Worm (Caenorhabditis elegans) whole organism, L2 larva: ENCODE results near the gene F56C3.10.

ENCODE experiments used
- C34F6.9 ChIP-seq: fragments of 150-350 bp; optimal IDR thresholded peaks from 2 replicates; lab custom pipeline; 2014; ENCODE audit warnings: missing biosample characterization, missing genetic modification characterization
- F13H6.1 ChIP-seq: sonication (generic microtip); optimal IDR thresholded peaks from 2 replicates; lab custom pipeline; 2016; ENCODE audit warnings: missing genetic modification characterization, missing compliant biosample characterization
- R02D3.7 ChIP-seq: fragments of 150-350 bp; optimal IDR thresholded peaks from 2 replicates; lab custom pipeline; 2014; ENCODE audit warnings: missing biosample characterization, missing genetic modification characterization
- Y55F3AM.14 ChIP-seq: fragments of 200-800 bp; sonication (Bioruptor generic); optimal IDR thresholded peaks from 2 replicates; lab custom pipeline; 2018; ENCODE audit warnings: mild to moderate bottlenecking, missing genetic modification characterization, missing compliant biosample characterization
- ZK546.5 ChIP-seq: sonication (generic microtip); optimal IDR thresholded peaks from 2 replicates; lab custom pipeline; 2017; ENCODE audit warnings: missing biosample characterization, missing genetic modification characterization
- alr-1 ChIP-seq: fragments of 150-350 bp; optimal IDR thresholded peaks from 2 replicates; lab custom pipeline; 2014; ENCODE audit warnings: missing biosample characterization, missing genetic modification characterization
- aly-2 ChIP-seq: fragments of 150-350 bp; optimal IDR thresholded peaks from 2 replicates; lab custom pipeline; 2014; ENCODE audit warnings: missing biosample characterization, missing genetic modification characterization
- ama-1 ChIP-seq: fragments of 150-350 bp; optimal IDR thresholded peaks from 2 replicates; lab custom pipeline; 2018; ENCODE audit warnings: inconsistent platforms
- blmp-1 ChIP-seq: sonication (generic microtip); optimal IDR thresholded peaks from 2 replicates; lab custom pipeline; 2017; ENCODE audit warnings: missing genetic modification characterization, mild to moderate bottlenecking, missing compliant biosample characterization, antibody characterized with exemption, moderate library complexity; ENCODE audit not compliant: insufficient read depth
- ceh-16 ChIP-seq: fragments of 150-350 bp; optimal IDR thresholded peaks from 2 replicates; lab custom pipeline; 2014; ENCODE audit warnings: missing biosample characterization, missing genetic modification characterization
- ceh-82 ChIP-seq: fragments of 150-350 bp; optimal IDR thresholded peaks from 2 replicates; lab custom pipeline; 2014; ENCODE audit warnings: missing biosample characterization, missing genetic modification characterization
- crh-2 ChIP-seq: sonication (generic microtip); optimal IDR thresholded peaks from 2 replicates; lab custom pipeline; 2017; ENCODE audit warnings: missing biosample characterization, missing genetic modification characterization
- dmd-4 ChIP-seq: sonication (generic microtip); optimal IDR thresholded peaks from 2 replicates; lab custom pipeline; 2017; ENCODE audit warnings: missing biosample characterization, missing genetic modification characterization
- egl-27 ChIP-seq: sonication (generic microtip); optimal IDR thresholded peaks from 3 replicates; lab custom pipeline; 2017; ENCODE audit warnings: missing biosample characterization, missing genetic modification reagents, missing genetic modification characterization
- elt-1 ChIP-seq: fragments of 150-350 bp; optimal IDR thresholded peaks from 2 replicates; lab custom pipeline; 2014; ENCODE audit warnings: missing biosample characterization, missing genetic modification characterization
- elt-3 ChIP-seq: sonication (generic microtip); optimal IDR thresholded peaks from 2 replicates; lab custom pipeline; 2017; ENCODE audit warnings: missing biosample characterization, missing genetic modification characterization
- fos-1 ChIP-seq: fragments of 150-350 bp; optimal IDR thresholded peaks from 2 replicates; lab custom pipeline; 2014; ENCODE audit warnings: missing biosample characterization, missing genetic modification characterization
- gmeb-1 ChIP-seq: fragments of 150-350 bp; optimal IDR thresholded peaks from 2 replicates; lab custom pipeline; 2014; ENCODE audit warnings: missing biosample characterization, missing genetic modification characterization
- lin-11 ChIP-seq: fragments of 150-350 bp; sonication (generic microtip); optimal IDR thresholded peaks from 2 replicates; lab custom pipeline; 2014; ENCODE audit warnings: missing biosample characterization, missing genetic modification characterization, inconsistent platforms, mixed read lengths
- lin-13 ChIP-seq: fragments of 150-350 bp; optimal IDR thresholded peaks from 2 replicates; lab custom pipeline; 2014; ENCODE audit warnings: missing biosample characterization, missing genetic modification reagents, missing genetic modification characterization
- lin-39 ChIP-seq: fragments of 150-350 bp; optimal IDR thresholded peaks from 2 replicates; lab custom pipeline; 2014; ENCODE audit warnings: missing biosample characterization, missing genetic modification reagents, missing genetic modification characterization
- lsy-2 ChIP-seq, 2 experiments: fragments of 150-350 bp in 1 of 2; sonication (generic microtip) in 1 of 2; optimal IDR thresholded peaks; 2 replicates each; lab custom pipeline; 2014 to 2017; ENCODE audit warnings: missing biosample characterization in 2 of 2, missing genetic modification characterization in 2 of 2
- mab-5 ChIP-seq: fragments of 150-350 bp; optimal IDR thresholded peaks from 2 replicates; lab custom pipeline; 2014; ENCODE audit warnings: missing biosample characterization, missing genetic modification characterization
- mbf-1 ChIP-seq: sonication (generic microtip); optimal IDR thresholded peaks from 2 replicates; lab custom pipeline; 2017; ENCODE audit warnings: missing biosample characterization, missing genetic modification characterization
- mdl-1 ChIP-seq, 2 experiments: fragments of 150-350 bp in 1 of 2; sonication (generic microtip) in 1 of 2; optimal IDR thresholded peaks; 2 replicates each; lab custom pipeline; 2017; ENCODE audit warnings: missing biosample characterization in 2 of 2, missing genetic modification characterization in 2 of 2
- nhr-10 ChIP-seq: sonication (generic microtip); optimal IDR thresholded peaks from 2 replicates; lab custom pipeline; 2017; ENCODE audit warnings: missing biosample characterization, missing genetic modification characterization
- nhr-11 ChIP-seq: fragments of 150-350 bp; optimal IDR thresholded peaks from 2 replicates; lab custom pipeline; 2014; ENCODE audit warnings: missing biosample characterization, missing genetic modification characterization
- nhr-12 ChIP-seq: fragments of 150-350 bp; optimal IDR thresholded peaks from 2 replicates; lab custom pipeline; 2014; ENCODE audit warnings: missing biosample characterization, missing genetic modification characterization
- nhr-129 ChIP-seq: fragments of 150-350 bp; optimal IDR thresholded peaks from 2 replicates; lab custom pipeline; 2014; ENCODE audit warnings: missing biosample characterization, missing genetic modification characterization
- nhr-21 ChIP-seq: fragments of 150-350 bp; optimal IDR thresholded peaks from 2 replicates; lab custom pipeline; 2014; ENCODE audit warnings: missing biosample characterization, missing genetic modification characterization
- nhr-23 ChIP-seq: fragments of 150-350 bp; optimal IDR thresholded peaks from 2 replicates; lab custom pipeline; 2014; ENCODE audit warnings: missing biosample characterization, missing genetic modification reagents, missing genetic modification characterization
- nhr-237 ChIP-seq: fragments of 150-350 bp; optimal IDR thresholded peaks from 2 replicates; lab custom pipeline; 2014; ENCODE audit warnings: missing biosample characterization, missing genetic modification characterization
- nhr-25 ChIP-seq: fragments of 150-350 bp; sonication (generic microtip); optimal IDR thresholded peaks from 3 replicates; lab custom pipeline; 2014; ENCODE audit warnings: missing biosample characterization, missing genetic modification characterization
- nhr-6 ChIP-seq: fragments of 150-350 bp; optimal IDR thresholded peaks from 2 replicates; lab custom pipeline; 2014; ENCODE audit warnings: missing biosample characterization, missing genetic modification characterization
- nhr-77 ChIP-seq: fragments of 150-350 bp; optimal IDR thresholded peaks from 2 replicates; lab custom pipeline; 2014; ENCODE audit warnings: missing biosample characterization, missing genetic modification characterization
- peb-1 ChIP-seq: fragments of 150-350 bp; optimal IDR thresholded peaks from 2 replicates; lab custom pipeline; 2014; ENCODE audit warnings: missing biosample characterization, missing genetic modification characterization
- sem-4 ChIP-seq: fragments of 150-350 bp; optimal IDR thresholded peaks from 2 replicates; lab custom pipeline; 2014; ENCODE audit warnings: missing biosample characterization, missing genetic modification reagents, missing genetic modification characterization
- skn-1 ChIP-seq: sonication (generic microtip); optimal IDR thresholded peaks from 2 replicates; lab custom pipeline; 2017; ENCODE audit warnings: missing biosample characterization, missing genetic modification characterization
- sma-3 ChIP-seq: sonication (generic microtip); optimal IDR thresholded peaks from 2 replicates; lab custom pipeline; 2016; ENCODE audit warnings: missing genetic modification reagents, missing genetic modification characterization, missing compliant biosample characterization
- sma-9 ChIP-seq, 2 experiments: fragments of 150-350 bp in 1 of 2; sonication (generic microtip) in 1 of 2; optimal IDR thresholded peaks; 2 replicates each; lab custom pipeline; 2014 to 2016; ENCODE audit warnings: missing genetic modification characterization in 2 of 2, mild to moderate bottlenecking in 1 of 2, missing biosample characterization in 1 of 2, missing compliant biosample characterization in 1 of 2, missing genetic modification reagents in 1 of 2, moderate library complexity in 1 of 2
- snpc-4 ChIP-seq: fragments of 150-350 bp; optimal IDR thresholded peaks from 2 replicates; lab custom pipeline; 2014; ENCODE audit warnings: missing biosample characterization, missing genetic modification characterization
- unc-39 ChIP-seq: fragments of 150-350 bp; optimal IDR thresholded peaks from 2 replicates; lab custom pipeline; 2014; ENCODE audit warnings: missing biosample characterization, missing genetic modification characterization
- unc-55 ChIP-seq: fragments of 150-350 bp; sonication (generic microtip); optimal IDR thresholded peaks from 3 replicates; lab custom pipeline; 2014; ENCODE audit warnings: missing biosample characterization, missing genetic modification reagents, missing genetic modification characterization
- unc-62 ChIP-seq: fragments of 150-350 bp; optimal IDR thresholded peaks from 2 replicates; lab custom pipeline; 2014; ENCODE audit warnings: missing biosample characterization, missing genetic modification reagents, missing genetic modification characterization
- zag-1 ChIP-seq: fragments of 150-350 bp; optimal IDR thresholded peaks from 2 replicates; lab custom pipeline; 2014; ENCODE audit warnings: missing biosample characterization, missing genetic modification characterization
- ztf-1 ChIP-seq: fragments of 200-800 bp; sonication (Bioruptor generic); conservative IDR thresholded peaks from 2 replicates; pipeline ENCODE4 v1.3.6; 2022; ENCODE audit warnings: missing genetic modification characterization, missing compliant biosample characterization
- ztf-11 ChIP-seq: sonication (generic microtip); optimal IDR thresholded peaks from 2 replicates; lab custom pipeline; 2017; ENCODE audit warnings: missing biosample characterization, missing genetic modification characterization
- ztf-4 ChIP-seq: fragments of 150-350 bp; optimal IDR thresholded peaks from 2 replicates; lab custom pipeline; 2014; ENCODE audit warnings: missing biosample characterization, missing genetic modification characterization

F56C3.10 gene

ce11 chrX:1344818-1345217, 36.6 kb downstream of the F56C3.10 start:
- peak; percentile 82 for TF ChIP-seq skn-1 (tag; lab: Kevin White, UChicago)
- peak; percentile 92 to 95 for TF ChIP-seq lsy-2 (tag; optimal IDR thresholded peaks at IDR 0.05; lab: Kevin White, UChicago)
- peak; percentile 99 for TF ChIP-seq unc-55 (GFP tag; lab: Kevin White, UChicago)
- peak; percentile 96 for TF ChIP-seq mab-5
- TF ChIP-seq lin-11 (tag; lab: Kevin White, UChicago) = peak; percentile 93
- peak; percentile 94 for TF ChIP-seq F13H6.1 (tag; lab: Kevin White, UChicago)
- peak; percentile 97 for TF ChIP-seq lin-13 (GFP tag; lab: Kevin White, UChicago)
- TF ChIP-seq gmeb-1 (tag; lab: Kevin White, UChicago) = peak; percentile 92
- TF ChIP-seq nhr-6 (tag; lab: Kevin White, UChicago) = peak; percentile 97
- peak; percentile 99 for TF ChIP-seq nhr-129
- peak; percentile 98 for TF ChIP-seq zag-1 (tag; lab: Kevin White, UChicago)
- no peak for TF ChIP-seq ztf-1 (GFP tag; lab: Robert Waterston, UW)
- TF ChIP-seq nhr-11 (tag; lab: Kevin White, UChicago) = peak; percentile 64
- TF ChIP-seq fos-1 (tag; lab: Kevin White, UChicago) = peak; percentile 98
- TF ChIP-seq nhr-25 (tag; lab: Kevin White, UChicago) = peak; percentile 95
- peak; percentile 70 to 92 for TF ChIP-seq mdl-1 (tag; optimal IDR thresholded peaks at IDR 0.05; lab: Kevin White, UChicago)
- TF ChIP-seq ceh-82 (tag; lab: Kevin White, UChicago) = peak; percentile 98
- no peak for TF ChIP-seq elt-1 (tag; lab: Kevin White, UChicago)
- peak; percentile 90 for TF ChIP-seq ceh-16 (tag; lab: Kevin White, UChicago)
- peak; percentile 55 for TF ChIP-seq lin-39
- TF ChIP-seq nhr-10 (tag; lab: Kevin White, UChicago) = peak; percentile 94
- peak; percentile 73 for TF ChIP-seq blmp-1 (tag; lab: Kevin White, UChicago)
- peak; percentile 98 for TF ChIP-seq sma-3
- no peak for TF ChIP-seq alr-1 (tag; lab: Kevin White, UChicago)
- TF ChIP-seq aly-2 (tag; lab: Kevin White, UChicago) = peak; percentile 63
- TF ChIP-seq mbf-1 (tag; lab: Kevin White, UChicago) = peak; percentile 65
- peak; percentile 85 for TF ChIP-seq Y55F3AM.14 (GFP tag; lab: Kevin White, UChicago)
- peak; percentile 79 for TF ChIP-seq ztf-11 (tag; lab: Kevin White, UChicago)
- peak; percentile 98 for TF ChIP-seq crh-2 (tag; lab: Kevin White, UChicago)
- peak; percentile 89 for TF ChIP-seq snpc-4 (tag; lab: Kevin White, UChicago)
- no peak for TF ChIP-seq elt-3 (tag; lab: Kevin White, UChicago)
- peak; percentile 96 for TF ChIP-seq nhr-77 (tag; lab: Kevin White, UChicago)
- TF ChIP-seq nhr-21 (tag; lab: Kevin White, UChicago) = peak; percentile 98
- peak; percentile 97 for TF ChIP-seq egl-27 (tag; lab: Kevin White, UChicago)
- peak; percentile 72 for TF ChIP-seq unc-39 (tag; lab: Kevin White, UChicago)
- TF ChIP-seq ZK546.5 (tag; lab: Kevin White, UChicago) = peak; percentile 65
- peak; percentile 55 for TF ChIP-seq nhr-12 (tag; lab: Kevin White, UChicago)
- TF ChIP-seq ztf-4 (tag; lab: Kevin White, UChicago) = peak; percentile 90
- peak; percentile 96 for TF ChIP-seq sem-4 (tag; lab: Kevin White, UChicago)
- no peak for TF ChIP-seq ama-1 (lab: Kevin White, UChicago)
- TF ChIP-seq nhr-237 (tag; lab: Kevin White, UChicago) = peak; percentile 93
- TF ChIP-seq dmd-4 (tag; lab: Kevin White, UChicago) = peak; percentile 72
- peak; percentile 67 for TF ChIP-seq R02D3.7 (tag; lab: Kevin White, UChicago)
- TF ChIP-seq peb-1 (tag; lab: Kevin White, UChicago) = no peak
- peak; percentile 96 for TF ChIP-seq sma-9 (GFP tag; optimal IDR thresholded peaks at IDR 0.05; lab: Kevin White, UChicago)
- TF ChIP-seq sma-9 (tag; optimal IDR thresholded peaks at IDR 0.05; lab: Kevin White, UChicago) = no peak
- TF ChIP-seq C34F6.9 = peak; percentile 94
- TF ChIP-seq nhr-23 (tag; lab: Kevin White, UChicago) = no peak
- peak; percentile 72 for TF ChIP-seq unc-62 (GFP tag; lab: Kevin White, UChicago)
